Worm (Caenorhabditis elegans) whole organism, L1 larva: ENCODE data around the gene spp-11.

ENCODE experiments used
- C16A3.4 ChIP-seq: fragments of 150-350 bp; optimal IDR thresholded peaks from 2 replicates; lab custom pipeline; 2014; ENCODE audit warnings: missing biosample characterization, missing genetic modification characterization
- aha-1 ChIP-seq: fragments of 150-350 bp; optimal IDR thresholded peaks from 2 replicates; lab custom pipeline; 2014; ENCODE audit warnings: missing biosample characterization, missing genetic modification characterization
- ces-1 ChIP-seq: fragments of 150-350 bp; optimal IDR thresholded peaks from 2 replicates; lab custom pipeline; 2014; ENCODE audit warnings: missing biosample characterization, missing genetic modification reagents, missing genetic modification characterization
- dpl-1 ChIP-seq, 3 experiments: fragments of 150-350 bp in 2 of 3; sonication (generic microtip) in 1 of 3; optimal IDR thresholded peaks; 2 replicates each; lab custom pipeline; 2014 to 2017; ENCODE audit warnings: missing biosample characterization in 3 of 3, missing genetic modification characterization in 3 of 3, missing genetic modification reagents in 3 of 3
- elt-2 ChIP-seq: sonication (generic microtip); optimal IDR thresholded peaks from 2 replicates; lab custom pipeline; 2016; ENCODE audit warnings: missing genetic modification characterization, mild to moderate bottlenecking, inconsistent platforms, missing compliant biosample characterization, missing genetic modification reagents
- ets-5 ChIP-seq: fragments of 200-800 bp; sonication (Bioruptor generic); IDR thresholded peaks from 2 replicates; pipeline ENCODE4 v1.3.6; 2022; ENCODE audit warnings: missing genetic modification characterization, missing compliant biosample characterization
- lsy-2 ChIP-seq, 2 experiments: fragments of 150-350 bp; optimal IDR thresholded peaks; 2 replicates each; lab custom pipeline; 2014; ENCODE audit warnings: missing biosample characterization in 2 of 2, missing genetic modification characterization in 2 of 2
- mep-1 ChIP-seq: fragments of 150-350 bp; optimal IDR thresholded peaks from 2 replicates; lab custom pipeline; 2014; ENCODE audit warnings: missing biosample characterization, missing genetic modification characterization
- skn-1 ChIP-seq: fragments of 150-350 bp; optimal IDR thresholded peaks from 2 replicates; lab custom pipeline; 2014; ENCODE audit warnings: missing biosample characterization, missing genetic modification characterization

DNA sequence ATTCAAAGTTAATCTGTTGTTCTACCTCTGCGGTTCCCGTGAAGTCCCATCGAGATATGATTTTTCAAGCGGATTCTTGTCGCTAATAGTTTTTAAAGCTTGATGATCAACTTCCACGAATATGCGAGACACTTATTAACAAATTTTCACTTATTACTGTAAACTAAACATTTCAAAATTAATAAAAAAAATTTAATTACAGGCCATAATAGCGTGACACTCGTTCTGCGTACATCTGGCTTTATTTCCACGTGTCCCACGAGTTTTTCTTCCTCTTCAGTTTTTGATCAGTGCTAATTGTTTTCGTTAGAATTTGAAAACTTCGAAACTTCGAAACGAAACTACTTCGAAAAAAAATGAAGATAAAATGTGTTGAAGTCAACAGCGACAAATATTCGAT lies 5.5 kb downstream of the spp-11 start, which contains the start of gene btb-2:
- TF ChIP-seq ets-5 (GFP tag; lab: Robert Waterston, UW): no peak
- no peak for TF ChIP-seq lsy-2 (tag; optimal IDR thresholded peaks at IDR 0.05; lab: Kevin White, UChicago)
- TF ChIP-seq dpl-1 (GFP tag; optimal IDR thresholded peaks at IDR 0.05; lab: Kevin White, UChicago): no peak
- TF ChIP-seq skn-1 (tag; lab: Kevin White, UChicago): no peak
- no peak for TF ChIP-seq ces-1
- no peak for TF ChIP-seq mep-1 (tag; lab: Kevin White, UChicago)
- no peak for TF ChIP-seq elt-2
- TF ChIP-seq C16A3.4 (tag; lab: Kevin White, UChicago): no peak
- TF ChIP-seq aha-1 (tag; lab: Kevin White, UChicago): no peak
